Worm (Caenorhabditis elegans) whole organism, late embryonic: Measurements from ENCODE around the gene ZK1098.12.

Experiments used
- C08G9.2 ChIP-seq: sonication (generic microtip); optimal IDR thresholded peaks from 2 replicates; lab custom pipeline; 2016; ENCODE audit warnings: mild to moderate bottlenecking, missing genetic modification characterization, moderate library complexity, missing compliant biosample characterization
- F13H6.1 ChIP-seq: sonication (generic microtip); optimal IDR thresholded peaks from 2 replicates; lab custom pipeline; 2016; ENCODE audit warnings: missing genetic modification characterization, missing compliant biosample characterization
- Y22D7AL.16 ChIP-seq: sonication (generic microtip); optimal IDR thresholded peaks from 2 replicates; lab custom pipeline; 2016; ENCODE audit warnings: missing genetic modification characterization, missing compliant biosample characterization
- ahr-1 ChIP-seq: sonication (generic microtip); optimal IDR thresholded peaks from 2 replicates; lab custom pipeline; 2016; ENCODE audit warnings: missing genetic modification characterization, missing compliant biosample characterization
- ama-1 ChIP-seq: fragments of 150-350 bp; optimal IDR thresholded peaks from 2 replicates; lab custom pipeline; 2014
- ceh-14 ChIP-seq: sonication (generic microtip); optimal IDR thresholded peaks from 2 replicates; lab custom pipeline; 2016; ENCODE audit warnings: missing genotype, missing genetic modification characterization, missing compliant biosample characterization
- ceh-22 ChIP-seq: sonication (generic microtip); optimal IDR thresholded peaks from 2 replicates; lab custom pipeline; 2017; ENCODE audit warnings: missing biosample characterization, missing genetic modification characterization
- ceh-30 ChIP-seq: fragments of 150-350 bp; optimal IDR thresholded peaks from 2 replicates; lab custom pipeline; 2014; ENCODE audit warnings: missing biosample characterization, missing genetic modification characterization
- ceh-31 ChIP-seq: sonication (generic microtip); optimal IDR thresholded peaks from 2 replicates; lab custom pipeline; 2016; ENCODE audit warnings: missing genetic modification characterization, missing compliant biosample characterization
- ceh-34 ChIP-seq: sonication (generic microtip); optimal IDR thresholded peaks from 2 replicates; lab custom pipeline; 2016; ENCODE audit warnings: mild to moderate bottlenecking, missing genetic modification characterization, missing compliant biosample characterization
- che-1 ChIP-seq: sonication (generic microtip); optimal IDR thresholded peaks from 2 replicates; lab custom pipeline; 2016; ENCODE audit warnings: mild to moderate bottlenecking, missing genetic modification characterization, missing compliant biosample characterization
- dmd-4 ChIP-seq: sonication (generic microtip); optimal IDR thresholded peaks from 2 replicates; lab custom pipeline; 2016; ENCODE audit warnings: borderline replicate concordance, missing genetic modification characterization, missing compliant biosample characterization
- dve-1 ChIP-seq: sonication (generic microtip); optimal IDR thresholded peaks from 2 replicates; lab custom pipeline; 2017; ENCODE audit warnings: antibody characterized with exemption, mild to moderate bottlenecking, missing genetic modification characterization, missing compliant biosample characterization
- fax-1 ChIP-seq: sonication (generic microtip); optimal IDR thresholded peaks from 2 replicates; lab custom pipeline; 2016; ENCODE audit warnings: missing genotype, missing genetic modification characterization, missing compliant biosample characterization
- hlh-6 ChIP-seq: sonication (generic microtip); optimal IDR thresholded peaks from 2 replicates; lab custom pipeline; 2016; ENCODE audit warnings: missing genotype, missing genetic modification characterization, missing compliant biosample characterization
- hlh-8 ChIP-seq: sonication (generic microtip); optimal IDR thresholded peaks from 2 replicates; lab custom pipeline; 2016; ENCODE audit warnings: missing genotype, missing genetic modification characterization, missing compliant biosample characterization
- lim-6 ChIP-seq: sonication (generic microtip); optimal IDR thresholded peaks from 2 replicates; lab custom pipeline; 2016; ENCODE audit warnings: missing genetic modification characterization, missing compliant biosample characterization
- lin-11 ChIP-seq: fragments of 200-800 bp; sonication (Bioruptor generic); optimal IDR thresholded peaks from 2 replicates; lab custom pipeline; 2018; ENCODE audit warnings: mild to moderate bottlenecking, missing genetic modification characterization, missing compliant biosample characterization
- nhr-11 ChIP-seq: fragments of 150-350 bp; optimal IDR thresholded peaks from 2 replicates; lab custom pipeline; 2014; ENCODE audit warnings: missing biosample characterization, missing genetic modification characterization
- pag-3 ChIP-seq: sonication (generic microtip); optimal IDR thresholded peaks from 2 replicates; lab custom pipeline; 2016; ENCODE audit warnings: missing compliant biosample characterization, missing genetic modification characterization, borderline replicate concordance
- pat-9 ChIP-seq: fragments of 200-800 bp; sonication (Bioruptor generic); optimal IDR thresholded peaks from 2 replicates; lab custom pipeline; 2018; ENCODE audit warnings: mild to moderate bottlenecking, missing genetic modification characterization, moderate library complexity, missing compliant biosample characterization
- pha-4 ChIP-seq: fragments of 150-350 bp; optimal IDR thresholded peaks from 2 replicates; lab custom pipeline; 2018; ENCODE audit warnings: missing biosample characterization, missing genetic modification reagents, missing genetic modification characterization
- pros-1 ChIP-seq: fragments of 150-350 bp; optimal IDR thresholded peaks from 2 replicates; lab custom pipeline; 2014; ENCODE audit warnings: missing biosample characterization, missing genetic modification reagents, missing genetic modification characterization
- ref-2 ChIP-seq: sonication (generic microtip); optimal IDR thresholded peaks from 2 replicates; lab custom pipeline; 2016; ENCODE audit warnings: missing genetic modification characterization, missing compliant biosample characterization
- rnt-1 ChIP-seq: sonication (generic microtip); optimal IDR thresholded peaks from 2 replicates; lab custom pipeline; 2016; ENCODE audit warnings: missing genetic modification characterization, missing compliant biosample characterization
- sdc-2 ChIP-seq: sonication (generic microtip); optimal IDR thresholded peaks from 2 replicates; lab custom pipeline; 2016; ENCODE audit warnings: missing genotype, missing genetic modification characterization, missing compliant biosample characterization
- sox-2 ChIP-seq: fragments of 200-800 bp; sonication (Bioruptor generic); IDR thresholded peaks from 2 replicates; pipeline ENCODE4 v1.3.6; 2022; ENCODE audit warnings: missing genetic modification reagents, missing genetic modification characterization, missing compliant biosample characterization
- sox-4 ChIP-seq: sonication (generic microtip); optimal IDR thresholded peaks from 2 replicates; lab custom pipeline; 2017; ENCODE audit warnings: mild to moderate bottlenecking, missing genetic modification characterization, inconsistent platforms, missing compliant biosample characterization
- syd-9 ChIP-seq: sonication (generic microtip); optimal IDR thresholded peaks from 2 replicates; lab custom pipeline; 2016; ENCODE audit warnings: mild to moderate bottlenecking, missing genetic modification characterization, moderate library complexity, missing compliant biosample characterization
- tbx-2 ChIP-seq: sonication (generic microtip); optimal IDR thresholded peaks from 2 replicates; lab custom pipeline; 2016; ENCODE audit warnings: missing genetic modification characterization, missing compliant biosample characterization
- tbx-7 ChIP-seq: sonication (generic microtip); optimal IDR thresholded peaks from 2 replicates; lab custom pipeline; 2016; ENCODE audit warnings: missing genotype, missing genetic modification characterization, missing compliant biosample characterization
- ttx-3 ChIP-seq: sonication (generic microtip); optimal IDR thresholded peaks from 2 replicates; lab custom pipeline; 2016; ENCODE audit warnings: missing genetic modification reagents, missing genetic modification characterization, missing compliant biosample characterization
- unc-3 ChIP-seq, 2 experiments: fragments of 200-800 bp in 1 of 2; sonication (Bioruptor generic) in 1 of 2; sonication (generic microtip) in 1 of 2; conservative IDR thresholded peaks in 1 of 2; optimal IDR thresholded peaks in 1 of 2; 2 replicates each; pipeline versions ENCODE4 v1.3.6 to Lab custom; 2016 to 2022; ENCODE audit warnings: missing compliant biosample characterization in 2 of 2, missing genetic modification characterization in 2 of 2, missing genetic modification reagents in 1 of 2

The ZK1098.12 gene

ce11 chrIII:9544820-9545219 is at the start of gene ZK1098.12:
Gene ZK1098.12, plus strand, starts transcription at chrIII:9545120.
- no peak for TF ChIP-seq Y22D7AL.16 (tag; lab: Kevin White, UChicago)
- no peak for TF ChIP-seq ama-1 (lab: Kevin White, UChicago)
- TF ChIP-seq pag-3 (tag; lab: Kevin White, UChicago): no peak
- TF ChIP-seq sdc-2 (tag; lab: Kevin White, UChicago): no peak
- no peak for TF ChIP-seq rnt-1
- TF ChIP-seq lim-6 (tag; lab: Kevin White, UChicago): no peak
- TF ChIP-seq lin-11 (tag; lab: Kevin White, UChicago): no peak

ce11 chrIII:9496083-9496482 is 48.8 kb upstream of the ZK1098.12 start:
- TF ChIP-seq ceh-14 (tag; lab: Kevin White, UChicago) (no peak), pros-1 (tag; lab: Kevin White, UChicago) (no peak), sdc-2 (tag; lab: Kevin White, UChicago) (no peak), che-1 (tag; lab: Kevin White, UChicago) (no peak), ceh-31 (tag; lab: Kevin White, UChicago) (no peak), ceh-34 (tag; lab: Kevin White, UChicago) (no peak), sox-4 (tag; lab: Kevin White, UChicago) (no peak), nhr-11 (tag; lab: Kevin White, UChicago) (no peak), unc-3 (GFP tag; conservative IDR thresholded peaks at IDR 0.05; lab: Robert Waterston, UW) (no peak), unc-3 (tag; optimal IDR thresholded peaks at IDR 0.05; lab: Kevin White, UChicago) (no peak), ttx-3 (tag; lab: Kevin White, UChicago) (no peak)

- no peak for TF ChIP-seq ceh-22 (tag; lab: Kevin White, UChicago)
- TF ChIP-seq C08G9.2 (tag; lab: Kevin White, UChicago): no peak
- no peak for TF ChIP-seq ceh-30 (tag; lab: Kevin White, UChicago)
Measured at ce11 chrIII:9497412-9497811, 47.5 kb upstream of the ZK1098.12 start.

- no peak for TF ChIP-seq ahr-1 (tag; lab: Kevin White, UChicago)
- TF ChIP-seq hlh-8 (tag; lab: Kevin White, UChicago): no peak
- no peak for TF ChIP-seq sox-2 (GFP tag; lab: Robert Waterston, UW)
- no peak for TF ChIP-seq fax-1 (tag; lab: Kevin White, UChicago)
Measured at ce11 chrIII:9500267-9500666, 44.7 kb upstream of the ZK1098.12 start, which contains the start of gene sod-4. Gene sod-4, minus strand, starts transcription at chrIII:9500375.

- TF ChIP-seq dve-1 (tag; lab: Kevin White, UChicago) (no peak), C08G9.2 (tag; lab: Kevin White, UChicago) (no peak), syd-9 (no peak), tbx-7 (tag; lab: Kevin White, UChicago) (no peak), fax-1 (tag; lab: Kevin White, UChicago) (no peak), dmd-4 (tag; lab: Kevin White, UChicago) (no peak)
Measured at ce11 chrIII:9501072-9501471, 43.8 kb upstream of the ZK1098.12 start.

DNA sequence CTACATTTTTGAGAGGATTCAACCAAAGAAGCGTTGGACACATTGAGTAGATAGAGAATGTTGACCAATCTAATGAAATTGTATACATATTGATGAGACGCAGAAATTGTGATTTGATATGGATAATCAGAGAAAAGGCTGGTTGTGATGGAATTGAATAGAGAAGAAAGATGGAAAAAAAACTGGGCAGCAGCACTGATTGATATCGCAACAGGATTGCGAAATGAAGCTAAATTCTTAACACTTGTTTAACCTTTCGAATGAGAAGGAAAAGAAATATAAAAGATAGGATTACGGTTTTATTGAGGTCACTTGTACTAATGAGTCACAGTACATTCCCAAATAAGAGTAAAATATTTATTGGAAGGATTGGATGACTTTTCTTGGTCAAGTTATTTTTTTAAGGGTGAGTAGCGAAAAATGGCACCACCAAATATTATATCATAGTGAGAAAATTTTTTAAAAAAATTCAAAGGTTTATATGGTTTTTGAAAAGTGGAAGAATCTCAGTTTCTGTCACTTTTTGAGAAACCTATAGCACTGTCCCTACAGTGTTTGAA is 42.7 kb upstream of the ZK1098.12 start:
- TF ChIP-seq sox-2 (GFP tag; lab: Robert Waterston, UW) (no peak), rnt-1 (no peak), pha-4 (no peak), ama-1 (lab: Kevin White, UChicago) (no peak), dve-1 (tag; lab: Kevin White, UChicago) (no peak), tbx-2 (tag; lab: Kevin White, UChicago) (no peak), ref-2 (no peak), ceh-34 (tag; lab: Kevin White, UChicago) (no peak), ttx-3 (tag; lab: Kevin White, UChicago) (no peak), pros-1 (tag; lab: Kevin White, UChicago) (no peak), F13H6.1 (tag; lab: Kevin White, UChicago) (no peak), pat-9 (tag; lab: Kevin White, UChicago) (no peak), hlh-6 (no peak)
